Worm (Caenorhabditis elegans) whole organism, young adult: ENCODE data around the gene bus-4.

ENCODE experiments used
- B0035.1 ChIP-seq: sonication (generic microtip); optimal IDR thresholded peaks from 2 replicates; lab custom pipeline; 2016; ENCODE audit warnings: missing genetic modification characterization, mild to moderate bottlenecking, missing compliant biosample characterization, missing genotype, missing genetic modification reagents
- B0336.3 ChIP-seq: fragments of 200-800 bp; sonication (Bioruptor generic); IDR thresholded peaks from 2 replicates; pipeline ENCODE4 v1.3.6; 2022; ENCODE audit warnings: missing genetic modification characterization, missing compliant biosample characterization
- Y95B8A.8 ChIP-seq: fragments of 200-800 bp; sonication (Bioruptor generic); IDR thresholded peaks from 2 replicates; pipeline ENCODE4 v1.3.6; 2022; ENCODE audit warnings: missing genetic modification reagents, missing genetic modification characterization, missing compliant biosample characterization
- ceh-100 ChIP-seq: fragments of 200-800 bp; sonication (Bioruptor generic); IDR thresholded peaks from 2 replicates; pipeline ENCODE4 v1.3.6; 2022; ENCODE audit warnings: missing genetic modification reagents, missing genetic modification characterization, missing compliant biosample characterization
- dpl-1 ChIP-seq: fragments of 150-350 bp; optimal IDR thresholded peaks from 2 replicates; lab custom pipeline; 2014; ENCODE audit warnings: missing biosample characterization, missing genetic modification reagents, missing genetic modification characterization
- snpc-4 ChIP-seq, 5 experiments: fragments of 150-350 bp in 1 of 5; sonication (generic microtip) in 4 of 5; optimal IDR thresholded peaks; 2 replicates each; lab custom pipeline; 2014 to 2018; ENCODE audit warnings: missing genetic modification characterization in 5 of 5, missing biosample characterization in 3 of 5, antibody characterized with exemption in 2 of 5, mild to moderate bottlenecking in 2 of 5, missing compliant biosample characterization in 2 of 5, missing genotype in 2 of 5, moderate library complexity in 2 of 5, missing genetic modification reagents in 1 of 5
- unc-62 ChIP-seq: fragments of 150-350 bp; optimal IDR thresholded peaks from 2 replicates; lab custom pipeline; 2014; ENCODE audit warnings: missing biosample characterization, missing genetic modification reagents, missing genetic modification characterization
- ztf-6 ChIP-seq: fragments of 200-800 bp; sonication (Bioruptor generic); IDR thresholded peaks from 2 replicates; pipeline ENCODE4 v1.3.6; 2022; ENCODE audit warnings: missing genetic modification reagents, missing genetic modification characterization, missing compliant biosample characterization

ce11 chrIV:4683149-4683548, 4.9 kb upstream of the bus-4 start:
- no peak for TF ChIP-seq Y95B8A.8 (GFP tag; lab: Robert Waterston, UW)
- no peak for TF ChIP-seq unc-62 (GFP tag; lab: Kevin White, UChicago)
- no peak for TF ChIP-seq B0035.1 (tag; lab: Kevin White, UChicago)
- TF ChIP-seq dpl-1 (GFP tag; lab: Kevin White, UChicago), result no peak
- no peak for TF ChIP-seq snpc-4 (GFP tag; optimal IDR thresholded peaks at IDR 0.05; lab: Kevin White, UChicago)
- no peak for TF ChIP-seq snpc-4 (tag; optimal IDR thresholded peaks at IDR 0.05; lab: Kevin White, UChicago)
- TF ChIP-seq B0336.3 (GFP tag; lab: Robert Waterston, UW), result no peak
- TF ChIP-seq ztf-6 (GFP tag; lab: Robert Waterston, UW), result no peak
- no peak for TF ChIP-seq ceh-100 (GFP tag; lab: Robert Waterston, UW)
